Worm (Caenorhabditis elegans): ENCODE results near the gene madf-4.
"Not testable (repeated sequence)": the region's sequence is repeated elsewhere in the genome, so short reads cannot be mapped to it uniquely, and the experiment has no call there.

Gene madf-4

ce11 chrV:9983529-9983928, 21.2 kb upstream of the madf-4 start:
- TF ChIP-seq sem-4 (tag; optimal IDR thresholded peaks at IDR 0.05) = no peak
- no peak for TF ChIP-seq mdl-1 (tag; optimal IDR thresholded peaks at IDR 0.05)
- TF ChIP-seq ztf-4 (tag; optimal IDR thresholded peaks at IDR 0.05) = no peak
- peak in 1 of 2 experiments; percentile 25 for TF ChIP-seq lsy-2 (tag; optimal IDR thresholded peaks at IDR 0.05)
- TF ChIP-seq ztf-1 (GFP tag; conservative IDR thresholded peaks at IDR 0.05) = no peak
- TF ChIP-seq alr-1 (tag; optimal IDR thresholded peaks at IDR 0.05) = no peak
- no peak for TF ChIP-seq F13H6.1 (tag; optimal IDR thresholded peaks at IDR 0.05)

ce11 chrV:9982568-9982967, 20.3 kb upstream of the madf-4 start, which contains the start of gene C27H6.9:
TSS of gene C27H6.9 (plus strand) at chrV:9982868.
- TF ChIP-seq zag-1 (tag; optimal IDR thresholded peaks at IDR 0.05) = no peak
- no peak for TF ChIP-seq elt-1 (tag; optimal IDR thresholded peaks at IDR 0.05)
- TF ChIP-seq nhr-77 (tag; optimal IDR thresholded peaks at IDR 0.05) = no peak
- no peak for TF ChIP-seq ztf-11 (tag; optimal IDR thresholded peaks at IDR 0.05)
- no peak for TF ChIP-seq lin-13 (GFP tag; optimal IDR thresholded peaks at IDR 0.05)
- TF ChIP-seq gmeb-1 (tag; optimal IDR thresholded peaks at IDR 0.05) = no peak
- TF ChIP-seq mab-5 (tag; optimal IDR thresholded peaks at IDR 0.05) = no peak
- TF ChIP-seq sem-4 (tag; optimal IDR thresholded peaks at IDR 0.05) = no peak
- TF ChIP-seq F13H6.1 (tag; optimal IDR thresholded peaks at IDR 0.05) = no peak
- TF ChIP-seq nhr-23 (tag; optimal IDR thresholded peaks at IDR 0.05) = no peak
- no peak for TF ChIP-seq mbf-1 (tag; optimal IDR thresholded peaks at IDR 0.05)
- no peak for TF ChIP-seq fos-1 (tag; optimal IDR thresholded peaks at IDR 0.05)
- no peak for TF ChIP-seq nhr-11 (tag; optimal IDR thresholded peaks at IDR 0.05)
- TF ChIP-seq lsy-2 (tag; optimal IDR thresholded peaks at IDR 0.05) = no peak

ce11 chrV:9980731-9981483, 18.6 kb upstream of the madf-4 start, which contains the start of the genes ruvb-1 and tofu-1:
TSS of gene ruvb-1 (minus strand) at chrV:9980802.
TSS of gene tofu-1 (plus strand) at chrV:9981147.
- TF ChIP-seq sma-3 (GFP tag; optimal IDR thresholded peaks at IDR 0.05) (peak; percentile 91), nhr-129 (tag; optimal IDR thresholded peaks at IDR 0.05) (peak; percentile 22), sem-4 (tag; optimal IDR thresholded peaks at IDR 0.05) (peak; percentile 40), gmeb-1 (tag; optimal IDR thresholded peaks at IDR 0.05) (peak; percentile 68), lin-13 (GFP tag; optimal IDR thresholded peaks at IDR 0.05) (peak; percentile 80), crh-2 (tag; optimal IDR thresholded peaks at IDR 0.05) (peak; percentile 65), unc-55 (GFP tag; optimal IDR thresholded peaks at IDR 0.05) (peak; percentile 58), nhr-21 (tag; optimal IDR thresholded peaks at IDR 0.05) (peak; percentile 41), fos-1 (tag; optimal IDR thresholded peaks at IDR 0.05) (peak; percentile 26), lin-11 (tag; optimal IDR thresholded peaks at IDR 0.05) (peak; percentile 56), blmp-1 (tag; optimal IDR thresholded peaks at IDR 0.05; ENCODE audit: insufficient read depth) (peak; percentile 5), lsy-2 (tag; optimal IDR thresholded peaks at IDR 0.05) (peak in 1 of 2 experiments; percentile 62), egl-27 (tag; optimal IDR thresholded peaks at IDR 0.05) (peak; percentile 14), sma-9 (GFP tag; optimal IDR thresholded peaks at IDR 0.05) (peak; percentile 22), C34F6.9 (tag; optimal IDR thresholded peaks at IDR 0.05) (peak; percentile 58), F13H6.1 (tag; optimal IDR thresholded peaks at IDR 0.05) (peak; percentile 85)
- TF ChIP-seq sma-9 (tag; optimal IDR thresholded peaks at IDR 0.05) = not testable (repeated sequence)

ce11 chrV:9978425-9978824, 16.1 kb upstream of the madf-4 start:
- TF ChIP-seq skn-1 (tag; optimal IDR thresholded peaks at IDR 0.05) = no peak
- no peak for TF ChIP-seq gmeb-1 (tag; optimal IDR thresholded peaks at IDR 0.05)
- TF ChIP-seq ztf-1 (GFP tag; conservative IDR thresholded peaks at IDR 0.05) = no peak
- TF ChIP-seq F13H6.1 (tag; optimal IDR thresholded peaks at IDR 0.05) = no peak
- no peak for TF ChIP-seq mbf-1 (tag; optimal IDR thresholded peaks at IDR 0.05)
- no peak for TF ChIP-seq ceh-16 (tag; optimal IDR thresholded peaks at IDR 0.05)
- no peak for TF ChIP-seq elt-1 (tag; optimal IDR thresholded peaks at IDR 0.05)
- TF ChIP-seq snpc-4 (tag; optimal IDR thresholded peaks at IDR 0.05) = no peak
- no peak for TF ChIP-seq lin-11 (tag; optimal IDR thresholded peaks at IDR 0.05)
- no peak for TF ChIP-seq aly-2 (tag; optimal IDR thresholded peaks at IDR 0.05)
- no peak for TF ChIP-seq alr-1 (tag; optimal IDR thresholded peaks at IDR 0.05)
- no peak for TF ChIP-seq blmp-1 (tag; optimal IDR thresholded peaks at IDR 0.05; ENCODE audit: insufficient read depth)
- peak; percentile 33 for TF ChIP-seq nhr-129 (tag; optimal IDR thresholded peaks at IDR 0.05)
- TF ChIP-seq mdl-1 (tag; optimal IDR thresholded peaks at IDR 0.05) = peak in 1 of 2 experiments; percentile 15
- no peak for TF ChIP-seq nhr-77 (tag; optimal IDR thresholded peaks at IDR 0.05)
- TF ChIP-seq fos-1 (tag; optimal IDR thresholded peaks at IDR 0.05) = no peak
- TF ChIP-seq Y55F3AM.14 (GFP tag; optimal IDR thresholded peaks at IDR 0.05) = no peak
- TF ChIP-seq sma-9 (GFP tag; optimal IDR thresholded peaks at IDR 0.05) = peak; percentile 22
- no peak for TF ChIP-seq sma-9 (tag; optimal IDR thresholded peaks at IDR 0.05)
- no peak for TF ChIP-seq nhr-237 (tag; optimal IDR thresholded peaks at IDR 0.05)
- no peak for TF ChIP-seq ztf-11 (tag; optimal IDR thresholded peaks at IDR 0.05)
- no peak for TF ChIP-seq peb-1 (tag; optimal IDR thresholded peaks at IDR 0.05)
- TF ChIP-seq egl-27 (tag; optimal IDR thresholded peaks at IDR 0.05) = no peak
- TF ChIP-seq unc-55 (GFP tag; optimal IDR thresholded peaks at IDR 0.05) = peak; percentile 80
- no peak for TF ChIP-seq mab-5 (tag; optimal IDR thresholded peaks at IDR 0.05)
- TF ChIP-seq lin-39 (tag; optimal IDR thresholded peaks at IDR 0.05) = no peak
- TF ChIP-seq nhr-21 (tag; optimal IDR thresholded peaks at IDR 0.05) = no peak
- no peak for TF ChIP-seq nhr-23 (tag; optimal IDR thresholded peaks at IDR 0.05)
- TF ChIP-seq ZK546.5 (tag; optimal IDR thresholded peaks at IDR 0.05) = no peak
- peak; percentile 17 for TF ChIP-seq crh-2 (tag; optimal IDR thresholded peaks at IDR 0.05)
- peak in 1 of 2 experiments; percentile 36 for TF ChIP-seq lsy-2 (tag; optimal IDR thresholded peaks at IDR 0.05)
- no peak for TF ChIP-seq ceh-82 (tag; optimal IDR thresholded peaks at IDR 0.05)
- TF ChIP-seq ztf-4 (tag; optimal IDR thresholded peaks at IDR 0.05) = no peak
- no peak for TF ChIP-seq lin-13 (GFP tag; optimal IDR thresholded peaks at IDR 0.05)
- TF ChIP-seq dmd-4 (tag; optimal IDR thresholded peaks at IDR 0.05) = no peak
- no peak for TF ChIP-seq nhr-10 (tag; optimal IDR thresholded peaks at IDR 0.05)
- TF ChIP-seq sem-4 (tag; optimal IDR thresholded peaks at IDR 0.05) = no peak

All from whole organism, L2 larva.